ENCODE assay signal across 2 fruit fly cellular contexts in genomic region chr3R:5363412-5363811, dm6.
TF ChIP-seq lines count a peak whose summit lies in the region.

No protein-coding gene starts in this region.

TF ChIP-seq in whole organism, embryonic, 481 proteins besides CTCF, POLR2A, EP300 and RAD21 (continued from another document):
- TF ChIP-seq Side (GFP tag; optimal IDR thresholded peaks at IDR 0.05; lab: Kevin White, UChicago) (no peak), CG10462 (GFP tag; optimal IDR thresholded peaks at IDR 0.05; lab: Kevin White, UChicago) (no peak), Ets65A (GFP tag; lab: Kevin White, UChicago) (peak; percentile 5), Dref (GFP tag; IDR thresholded peaks at IDR 0.05; lab: Robert Waterston, UW) (no peak), CG7372 (GFP tag; IDR thresholded peaks at IDR 0.05; lab: Robert Waterston, UW) (peak; percentile 52), ftz-f1 (GFP tag; optimal IDR thresholded peaks at IDR 0.05; lab: Kevin White, UChicago) (peak; percentile 93), Ravus (GFP tag; IDR thresholded peaks at IDR 0.05; lab: Robert Waterston, UW) (no peak), Med (GFP tag; lab: Kevin White, UChicago) (peak; percentile 37), schlank (tag; optimal IDR thresholded peaks at IDR 0.05; lab: Kevin White, UChicago) (no peak), sd (tag; optimal IDR thresholded peaks at IDR 0.05; lab: Kevin White, UChicago) (peak; percentile 41), CG8944 (GFP tag; optimal IDR thresholded peaks at IDR 0.05; lab: Kevin White, UChicago) (no peak), Awh (GFP tag; IDR thresholded peaks at IDR 0.05; lab: Robert Waterston, UW) (0 out of 2 replicates have a peak, but pooled peaks have one; percentile 22), abd-A (tag; optimal IDR thresholded peaks at IDR 0.05; lab: Kevin White, UChicago) (peak; percentile 64), CG6175 (GFP tag; IDR thresholded peaks at IDR 0.05; lab: Robert Waterston, UW) (peak; percentile 67), CG10543 (GFP tag; optimal IDR thresholded peaks at IDR 0.05; lab: Kevin White, UChicago) (peak; percentile 68), pzg (GFP tag; optimal IDR thresholded peaks at IDR 0.05; lab: Kevin White, UChicago) (no peak), jing (GFP tag; optimal IDR thresholded peaks at IDR 0.05; lab: Kevin White, UChicago) (no peak), crol (GFP tag; IDR thresholded peaks at IDR 0.05; lab: Robert Waterston, UW) (peak; percentile 50; the same call in 1 of the 2 replicates), CG6813 (GFP tag; optimal IDR thresholded peaks at IDR 0.05; lab: Kevin White, UChicago) (no peak), CG12769 (tag; optimal IDR thresholded peaks at IDR 0.05; lab: Kevin White, UChicago) (peak; percentile 66), Eip74EF (GFP tag; optimal IDR thresholded peaks at IDR 0.05; lab: Kevin White, UChicago) (peak in 1 of 2 experiments; percentile 95), trh (GFP tag; optimal IDR thresholded peaks at IDR 0.05; lab: Kevin White, UChicago) (no peak), gsb-n (tag; optimal IDR thresholded peaks at IDR 0.05; lab: Kevin White, UChicago) (no peak), chinmo (GFP tag; IDR thresholded peaks at IDR 0.05; lab: Robert Waterston, UW; ENCODE audit: partially characterized antibody) (peak; percentile 100)

TF ChIP-seq in whole organism, prepupa, 60 proteins besides CTCF, POLR2A, EP300 and RAD21 (continued from another document):
- no peak for TF ChIP-seq CG31627 (GFP tag; optimal IDR thresholded peaks at IDR 0.05; lab: Kevin White, UChicago)
- TF ChIP-seq fd85E (GFP tag; optimal IDR thresholded peaks at IDR 0.05; lab: Kevin White, UChicago) = no peak
- peak; percentile 68 for TF ChIP-seq Eip75B (GFP tag; optimal IDR thresholded peaks at IDR 0.05; lab: Kevin White, UChicago)
- TF ChIP-seq CG10669 (GFP tag; optimal IDR thresholded peaks at IDR 0.05; lab: Kevin White, UChicago) = no peak
- TF ChIP-seq CG34406 (GFP tag; optimal IDR thresholded peaks at IDR 0.05; lab: Kevin White, UChicago) = no peak
- TF ChIP-seq CG8632 (GFP tag; optimal IDR thresholded peaks at IDR 0.05; lab: Kevin White, UChicago) = no peak
- no peak for TF ChIP-seq pdm3 (GFP tag; optimal IDR thresholded peaks at IDR 0.05; lab: Kevin White, UChicago)
- TF ChIP-seq Lpt (GFP tag; optimal IDR thresholded peaks at IDR 0.05; lab: Kevin White, UChicago) = peak; percentile 47
- peak; percentile 78 for TF ChIP-seq svp (GFP tag; lab: Kevin White, UChicago)
- no peak for TF ChIP-seq Eip93F (GFP tag; optimal IDR thresholded peaks at IDR 0.05; lab: Kevin White, UChicago)
- TF ChIP-seq fkh (GFP tag; optimal IDR thresholded peaks at IDR 0.05; lab: Kevin White, UChicago) = no peak
- TF ChIP-seq Eip78C (GFP tag; lab: Kevin White, UChicago) = peak; percentile 25
- TF ChIP-seq dsx (GFP tag; optimal IDR thresholded peaks at IDR 0.05; lab: Kevin White, UChicago; ENCODE audit: poor library complexity, severe bottlenecking) = no peak
- no peak for TF ChIP-seq CG32006 (GFP tag; optimal IDR thresholded peaks at IDR 0.05; lab: Kevin White, UChicago)
- TF ChIP-seq CG8119 (GFP tag; IDR thresholded peaks at IDR 0.05; lab: Robert Waterston, UW) = no peak
- TF ChIP-seq acj6 (GFP tag; optimal IDR thresholded peaks at IDR 0.05; lab: Kevin White, UChicago) = no peak
- TF ChIP-seq CG16779 (tag; optimal IDR thresholded peaks at IDR 0.05; lab: Kevin White, UChicago) = no peak
- no peak for TF ChIP-seq CG11762 (GFP tag; optimal IDR thresholded peaks at IDR 0.05; lab: Kevin White, UChicago; ENCODE audit: insufficient read depth)
- TF ChIP-seq vri (GFP tag; optimal IDR thresholded peaks at IDR 0.05; lab: Kevin White, UChicago) = no peak
- TF ChIP-seq CG10631 (GFP tag; optimal IDR thresholded peaks at IDR 0.05; lab: Kevin White, UChicago) = no peak
- no peak for TF ChIP-seq Hr38 (GFP tag; optimal IDR thresholded peaks at IDR 0.05; lab: Kevin White, UChicago)
- TF ChIP-seq CG7368 (GFP tag; optimal IDR thresholded peaks at IDR 0.05; lab: Kevin White, UChicago) = no peak
- TF ChIP-seq Smox (GFP tag; optimal IDR thresholded peaks at IDR 0.05; lab: Kevin White, UChicago) = no peak
- TF ChIP-seq Ets21C (GFP tag; optimal IDR thresholded peaks at IDR 0.05; lab: Kevin White, UChicago) = no peak
- no peak for TF ChIP-seq Gug (GFP tag; IDR thresholded peaks at IDR 0.05; lab: Robert Waterston, UW)
- 0 out of 3 replicates have a peak, but pooled peaks have one; percentile 17 for TF ChIP-seq CG6163 (GFP tag; IDR thresholded peaks at IDR 0.05; lab: Robert Waterston, UW)
- TF ChIP-seq Ets96B (tag; optimal IDR thresholded peaks at IDR 0.05; lab: Kevin White, UChicago) = no peak
- no peak for TF ChIP-seq salr (GFP tag; optimal IDR thresholded peaks at IDR 0.05; lab: Kevin White, UChicago)
